Fruit fly (Drosophila melanogaster) whole organism, pupa: Measurements from ENCODE around the gene CG2901.

Experiments used
- CG10348 ChIP-seq: fragments of 200-800 bp; sonication (Bioruptor generic); IDR thresholded peaks from 2 replicates; pipeline ENCODE4 v1.3.6; 2022; ENCODE audit warnings: missing biosample characterization, missing genetic modification characterization
- CG12605 ChIP-seq: fragments of 200-800 bp; sonication (Bioruptor generic); IDR thresholded peaks from 2 replicates; pipeline ENCODE4 v1.3.6; 2022; ENCODE audit warnings: missing biosample characterization, missing genetic modification characterization
- CG13204 ChIP-seq: fragments of 200-800 bp; sonication (Bioruptor generic); optimal IDR thresholded peaks from 2 replicates; lab custom pipeline; 2018; ENCODE audit warnings: missing biosample characterization, mild to moderate bottlenecking, missing genetic modification characterization, moderate library complexity
- CG14655 ChIP-seq: fragments of 200-800 bp; sonication (Bioruptor generic); optimal IDR thresholded peaks from 3 replicates; lab custom pipeline; 2017; ENCODE audit warnings: mild to moderate bottlenecking, missing biosample characterization, missing genetic modification reagents, missing genetic modification characterization
- CG15710 ChIP-seq: fragments of 200-800 bp; sonication (Bioruptor generic); optimal IDR thresholded peaks from 2 replicates; lab custom pipeline; 2018; ENCODE audit warnings: missing biosample characterization, mild to moderate bottlenecking, missing genetic modification characterization, moderate library complexity
- CG17806 ChIP-seq: fragments of 200-800 bp; sonication (Bioruptor generic); optimal IDR thresholded peaks from 2 replicates; lab custom pipeline; 2018; ENCODE audit warnings: missing biosample characterization, mild to moderate bottlenecking, missing genetic modification characterization, moderate library complexity
- CG32121 ChIP-seq: fragments of 200-800 bp; sonication (Bioruptor generic); IDR thresholded peaks from 2 replicates; pipeline ENCODE4 v1.3.6; 2022; ENCODE audit warnings: missing biosample characterization, missing genetic modification characterization
- CG34367 ChIP-seq: fragments of 200-800 bp; sonication (Bioruptor generic); optimal IDR thresholded peaks from 2 replicates; lab custom pipeline; 2018; ENCODE audit warnings: missing biosample characterization, mild to moderate bottlenecking, missing genetic modification characterization
- CG4496 ChIP-seq: fragments of 200-800 bp; sonication (Bioruptor generic); IDR thresholded peaks from 3 replicates; pipeline ENCODE4 v1.3.6; 2022; ENCODE audit warnings: missing biosample characterization, missing genetic modification characterization
- CG8159 ChIP-seq: fragments of 200-800 bp; sonication (Bioruptor generic); optimal IDR thresholded peaks from 3 replicates; lab custom pipeline; 2018; ENCODE audit warnings: missing biosample characterization, mild to moderate bottlenecking, missing genetic modification characterization, moderate library complexity
- CG8301 ChIP-seq: fragments of 200-800 bp; sonication (Bioruptor generic); optimal IDR thresholded peaks from 2 replicates; lab custom pipeline; 2018; ENCODE audit warnings: missing biosample characterization, mild to moderate bottlenecking, missing genetic modification characterization
- CG9948 ChIP-seq: fragments of 200-800 bp; sonication (Bioruptor generic); optimal IDR thresholded peaks from 2 replicates; lab custom pipeline; 2018; ENCODE audit warnings: missing biosample characterization, mild to moderate bottlenecking, missing genetic modification characterization, moderate library complexity
- D1 ChIP-seq: fragments of 200-800 bp; sonication (Bioruptor generic); optimal IDR thresholded peaks from 2 replicates; lab custom pipeline; 2018; ENCODE audit warnings: missing biosample characterization, mild to moderate bottlenecking, missing genetic modification characterization, moderate library complexity
- EcR ChIP-seq: fragments of 200-800 bp; sonication (Bioruptor generic); optimal IDR thresholded peaks from 3 replicates; lab custom pipeline; 2019; ENCODE audit warnings: missing biosample characterization, missing genetic modification characterization, mild to moderate bottlenecking, moderate library complexity, missing genetic modification reagents
- Ets98B ChIP-seq: fragments of 200-800 bp; sonication (Bioruptor generic); IDR thresholded peaks from 2 replicates; pipeline ENCODE4 v1.3.6; 2022; ENCODE audit warnings: missing biosample characterization, missing genetic modification characterization
- Pif1A ChIP-seq: fragments of 200-800 bp; sonication (Bioruptor generic); optimal IDR thresholded peaks from 3 replicates; lab custom pipeline; 2016; ENCODE audit warnings: missing biosample characterization, missing genetic modification characterization
- Pif1B ChIP-seq: fragments of 200-800 bp; sonication (Bioruptor generic); optimal IDR thresholded peaks from 3 replicates; lab custom pipeline; 2016; ENCODE audit warnings: missing biosample characterization, missing genetic modification characterization
- Snoo ChIP-seq: fragments of 200-800 bp; sonication (Bioruptor generic); optimal IDR thresholded peaks from 3 replicates; lab custom pipeline; 2017; ENCODE audit warnings: missing biosample characterization, mild to moderate bottlenecking, missing genetic modification characterization, inconsistent platforms
- gl ChIP-seq: fragments of 200-800 bp; sonication (Bioruptor generic); optimal IDR thresholded peaks from 2 replicates; lab custom pipeline; 2018; ENCODE audit warnings: missing biosample characterization, mild to moderate bottlenecking, missing genetic modification characterization
- rn ChIP-seq: fragments of 200-800 bp; sonication (Bioruptor generic); IDR thresholded peaks from 2 replicates; pipeline ENCODE4 v1.3.6; 2022; ENCODE audit warnings: missing biosample characterization, missing genetic modification characterization

The CG2901 gene

DNA sequence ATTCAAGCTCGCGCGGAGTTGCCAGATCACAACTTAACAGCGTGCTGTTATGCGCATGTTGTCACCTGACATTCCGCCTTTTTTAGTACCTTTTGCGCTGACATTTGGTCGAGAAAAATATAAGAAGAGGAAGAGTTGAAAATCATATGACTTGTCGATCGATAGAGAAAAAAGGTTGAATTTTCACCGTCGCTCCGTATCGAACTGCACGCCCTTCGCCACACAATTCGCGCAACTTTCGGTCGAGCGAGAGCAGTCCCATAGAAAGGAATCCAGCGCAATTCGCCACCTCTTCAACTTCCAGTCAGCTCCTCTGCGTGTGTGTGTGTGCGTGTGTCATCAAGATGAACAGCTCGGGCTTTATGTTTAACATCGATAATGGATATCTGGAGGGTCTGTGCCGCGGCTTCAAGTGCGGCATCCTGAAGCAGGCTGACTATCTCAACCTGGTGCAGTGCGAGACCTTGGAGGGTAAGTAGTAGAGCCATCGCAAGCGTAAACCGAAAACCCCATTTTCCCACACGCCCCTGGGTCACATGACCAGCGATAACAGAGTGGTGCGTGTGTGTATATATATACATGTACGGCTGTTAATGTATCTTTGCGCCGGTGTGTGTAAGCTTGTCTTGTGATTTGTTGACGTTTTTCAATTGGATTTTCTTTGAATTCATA, 52.8 kb downstream of the CG2901 start, which contains the start of gene VhaAC39-1:
VhaAC39-1 (plus strand) TSS at position 104 of the 672 bp plus-strand sequence.
- TF ChIP-seq CG15710 (tag; lab: Kevin White, UChicago) (no peak), CG10348 (no peak), Pif1A (no peak), gl (tag; lab: Kevin White, UChicago) (no peak), Snoo (tag; lab: Kevin White, UChicago) (no peak), rn (GFP tag; lab: Robert Waterston, UW) (no peak), CG8159 (tag; lab: Kevin White, UChicago) (no peak), CG13204 (GFP tag; lab: Kevin White, UChicago) (no peak), CG34367 (no peak), CG12605 (GFP tag; lab: Robert Waterston, UW) (no peak), D1 (tag; lab: Kevin White, UChicago) (no peak), Pif1B (GFP tag; lab: Kevin White, UChicago) (no peak), CG17806 (tag; lab: Kevin White, UChicago) (no peak), CG14655 (GFP tag; lab: Kevin White, UChicago) (no peak), CG4496 (GFP tag; lab: Robert Waterston, UW) (no peak), CG32121 (GFP tag; lab: Robert Waterston, UW) (no peak), CG8301 (no peak), Ets98B (no peak), EcR (GFP tag; lab: Kevin White, UChicago) (no peak), CG9948 (tag; lab: Kevin White, UChicago) (no peak)
